Fruit fly (Drosophila melanogaster): ENCODE measurements around the gene CG18088.

The CG18088 gene

DNA sequence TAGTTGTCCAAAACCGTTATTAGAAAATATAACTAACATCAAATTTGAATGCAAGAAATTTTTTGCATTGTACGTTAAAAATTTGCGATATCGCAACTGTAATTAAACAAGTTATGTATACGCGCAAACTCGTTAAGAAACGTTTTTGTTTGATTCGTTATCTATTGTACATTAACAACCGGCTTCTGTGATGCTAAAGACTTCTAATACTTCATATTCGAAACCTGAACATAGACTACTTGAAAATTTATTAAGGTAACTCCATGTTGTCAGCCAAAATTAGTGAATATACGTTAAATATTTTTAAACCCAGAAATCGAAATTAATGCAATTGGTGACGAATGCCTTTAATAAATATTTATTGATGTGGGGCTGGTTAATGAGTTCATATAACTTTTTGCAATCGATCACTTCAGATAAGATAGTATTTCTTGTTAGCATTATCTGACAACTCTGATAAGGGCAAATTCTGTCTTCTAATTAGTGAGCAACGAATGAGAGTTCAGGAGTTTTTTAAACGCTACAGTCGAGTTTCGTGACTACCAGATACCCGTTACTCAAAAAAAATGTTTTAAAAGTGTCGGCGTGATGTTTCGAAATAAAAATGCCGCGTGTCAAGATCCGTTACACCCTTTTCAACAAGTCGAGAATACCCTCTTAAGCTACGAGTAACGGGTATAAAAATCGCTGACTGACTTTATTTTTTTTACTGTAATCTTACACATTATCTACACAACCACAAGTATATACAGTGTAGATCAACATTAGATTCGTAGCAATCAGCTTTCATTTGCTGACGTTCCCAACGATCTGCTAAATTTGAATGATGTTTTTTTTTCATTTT is 14.9 kb upstream of the CG18088 start (continued):
- no peak for TF ChIP-seq CG17912 (GFP tag; optimal IDR thresholded peaks at IDR 0.05)
- TF ChIP-seq Meics (GFP tag; optimal IDR thresholded peaks at IDR 0.05) = peak; percentile 77
- TF ChIP-seq bab2 (GFP tag; optimal IDR thresholded peaks at IDR 0.05) = peak; percentile 40
- TF ChIP-seq ssp (GFP tag; IDR thresholded peaks at IDR 0.05) = no peak
- TF ChIP-seq bsh (GFP tag; optimal IDR thresholded peaks at IDR 0.05) = peak; percentile 27 to 33
- peak; percentile 49 for TF ChIP-seq HLH54F (GFP tag; optimal IDR thresholded peaks at IDR 0.05)
- TF ChIP-seq slou (GFP tag; optimal IDR thresholded peaks at IDR 0.05) = no peak
- TF ChIP-seq Pdp1 (GFP tag; optimal IDR thresholded peaks at IDR 0.05) = peak; percentile 7 to 25
- TF ChIP-seq chm (GFP tag; IDR thresholded peaks at IDR 0.05) = 0 out of 2 replicates have a peak, but pooled peaks have one; percentile 17
- no peak for TF ChIP-seq CG7928 (GFP tag; optimal IDR thresholded peaks at IDR 0.05)
- peak in 1 of 2 experiments; percentile 26 for TF ChIP-seq tll (GFP tag; optimal IDR thresholded peaks at IDR 0.05)
- peak; percentile 36 for TF ChIP-seq CG17385 (GFP tag; optimal IDR thresholded peaks at IDR 0.05)
- TF ChIP-seq fd96Cb (tag; optimal IDR thresholded peaks at IDR 0.05) = no peak
- TF ChIP-seq slbo (GFP tag; IDR thresholded peaks at IDR 0.05) = peak; percentile 71
- no peak for TF ChIP-seq oc (tag; optimal IDR thresholded peaks at IDR 0.05)
- TF ChIP-seq CG18476 (GFP tag; optimal IDR thresholded peaks at IDR 0.05) = no peak
- peak; percentile 42 for TF ChIP-seq NC2β (GFP tag; optimal IDR thresholded peaks at IDR 0.05)
- TF ChIP-seq CG12769 (tag; optimal IDR thresholded peaks at IDR 0.05) = peak; percentile 56
- TF ChIP-seq CG18764 (GFP tag; optimal IDR thresholded peaks at IDR 0.05) = peak; percentile 29
- no peak for TF ChIP-seq CG1529 (GFP tag; optimal IDR thresholded peaks at IDR 0.05)
- no peak for TF ChIP-seq hth (optimal IDR thresholded peaks at IDR 0.05)
- TF ChIP-seq CG1603 (tag; optimal IDR thresholded peaks at IDR 0.05) = peak; percentile 64
- no peak for TF ChIP-seq Awh (GFP tag; IDR thresholded peaks at IDR 0.05)
- peak; percentile 41 for TF ChIP-seq CG12744 (GFP tag; optimal IDR thresholded peaks at IDR 0.05)
- peak; percentile 14 for TF ChIP-seq Dp (GFP tag; optimal IDR thresholded peaks at IDR 0.05)
- TF ChIP-seq CG17359 (tag; optimal IDR thresholded peaks at IDR 0.05) = peak; percentile 37
- TF ChIP-seq CG6765 (GFP tag; optimal IDR thresholded peaks at IDR 0.05) = no peak
- peak; percentile 68 for TF ChIP-seq ci (GFP tag; IDR thresholded peaks at IDR 0.05)
- TF ChIP-seq HLH3B (GFP tag; IDR thresholded peaks at IDR 0.05) = peak; percentile 42; the same call in 1 of the 2 replicates
- TF ChIP-seq CG7786 (GFP tag; optimal IDR thresholded peaks at IDR 0.05) = peak; percentile 68
- TF ChIP-seq CG6254 (GFP tag; optimal IDR thresholded peaks at IDR 0.05) = no peak
- TF ChIP-seq exex (tag; optimal IDR thresholded peaks at IDR 0.05) = peak; percentile 97
- TF ChIP-seq CG13775 (GFP tag; optimal IDR thresholded peaks at IDR 0.05) = peak; percentile 16
- peak; percentile 76 for TF ChIP-seq CTCF (GFP tag; optimal IDR thresholded peaks at IDR 0.05)
- TF ChIP-seq CG1647 (GFP tag; optimal IDR thresholded peaks at IDR 0.05) = no peak
- no peak for TF ChIP-seq CG4404 (GFP tag; IDR thresholded peaks at IDR 0.05)
- peak; percentile 33 for TF ChIP-seq CG2875 (GFP tag; optimal IDR thresholded peaks at IDR 0.05)
- TF ChIP-seq lola (GFP tag; optimal IDR thresholded peaks at IDR 0.05) = peak in 1 of 3 experiments; percentile 19
- peak; percentile 31 for TF ChIP-seq Oli (tag; optimal IDR thresholded peaks at IDR 0.05)
- TF ChIP-seq GATAe (GFP tag; conservative IDR thresholded peaks at IDR 0.05) = peak; percentile 44; the same call in 1 of the 2 replicates
- no peak for TF ChIP-seq pb (GFP tag; optimal IDR thresholded peaks at IDR 0.05)
- TF ChIP-seq Drgx (GFP tag; IDR thresholded peaks at IDR 0.05) = peak; percentile 77
- no peak for TF ChIP-seq CG8290 (GFP tag; optimal IDR thresholded peaks at IDR 0.05)
- peak in 1 of 2 experiments; percentile 61 for TF ChIP-seq CG8290 (tag; optimal IDR thresholded peaks at IDR 0.05)
- TF ChIP-seq ATbp (GFP tag; optimal IDR thresholded peaks at IDR 0.05) = peak; percentile 14
- no peak for TF ChIP-seq CG10654 (GFP tag; optimal IDR thresholded peaks at IDR 0.05)
- TF ChIP-seq MESR4 (GFP tag; optimal IDR thresholded peaks at IDR 0.05) = no peak
- 0 out of 2 replicates have a peak, but pooled peaks have one; percentile 24 for TF ChIP-seq Rx (GFP tag; IDR thresholded peaks at IDR 0.05)
- TF ChIP-seq CG18011 (GFP tag; optimal IDR thresholded peaks at IDR 0.05) = peak; percentile 97

Data from whole organism, embryonic.